Fruit fly (Drosophila melanogaster) whole organism, embryonic: ENCODE measurements around the gene CycC.

ENCODE experiments used
- Awh ChIP-seq: fragments of 200-800 bp; sonication (Bioruptor generic); IDR thresholded peaks from 2 replicates; pipeline ENCODE4, ENCODE4 v1.3.6; 2022; ENCODE audit warnings: missing biosample characterization, missing genetic modification characterization
- B-H2 ChIP-seq: fragments of 200-800 bp; sonication (Bioruptor generic); optimal IDR thresholded peaks from 2 replicates; lab custom pipeline; 2018; ENCODE audit warnings: missing biosample characterization, mild to moderate bottlenecking, missing genetic modification characterization
- CG10267 ChIP-seq: fragments of 200-800 bp; sonication (Bioruptor generic); optimal IDR thresholded peaks from 2 replicates; lab custom pipeline; 2018; ENCODE audit warnings: missing biosample characterization, mild to moderate bottlenecking, missing genetic modification characterization, moderate library complexity
- CG10654 ChIP-seq: fragments of 200-800 bp; sonication (Bioruptor generic); optimal IDR thresholded peaks from 2 replicates; lab custom pipeline; 2016; ENCODE audit warnings: missing biosample characterization, missing genetic modification characterization
- CG12219 ChIP-seq: fragments of 200-800 bp; sonication (Bioruptor generic); optimal IDR thresholded peaks from 3 replicates; lab custom pipeline; 2018; ENCODE audit warnings: missing biosample characterization, mild to moderate bottlenecking, missing genetic modification characterization
- CG12769 ChIP-seq: fragments of 200-800 bp; sonication (Bioruptor generic); optimal IDR thresholded peaks from 2 replicates; lab custom pipeline; 2019; ENCODE audit warnings: missing biosample characterization, mild to moderate bottlenecking, missing genetic modification characterization, moderate library complexity
- CG15011 ChIP-seq: fragments of 200-800 bp; sonication (Bioruptor generic); optimal IDR thresholded peaks from 3 replicates; lab custom pipeline; 2018; ENCODE audit warnings: missing biosample characterization, mild to moderate bottlenecking, missing genetic modification characterization
- CG17328 ChIP-seq: fragments of 200-800 bp; sonication (Bioruptor generic); IDR thresholded peaks from 2 replicates; pipeline ENCODE4 v1.3.6; 2022; ENCODE audit warnings: missing biosample characterization, missing genetic modification characterization
- CG17359 ChIP-seq: fragments of 200-800 bp; sonication (Bioruptor generic); optimal IDR thresholded peaks from 3 replicates; lab custom pipeline; 2018; ENCODE audit warnings: missing biosample characterization, mild to moderate bottlenecking, missing genetic modification characterization, moderate library complexity
- CG18476 ChIP-seq: fragments of 200-800 bp; sonication (Bioruptor generic); optimal IDR thresholded peaks from 2 replicates; lab custom pipeline; 2016; ENCODE audit warnings: missing biosample characterization, mild to moderate bottlenecking, missing genetic modification characterization
- CG2129 ChIP-seq: fragments of 200-800 bp; sonication (Bioruptor generic); IDR thresholded peaks from 2 replicates; pipeline ENCODE4 v1.3.6; 2022; ENCODE audit warnings: missing biosample characterization, missing genetic modification characterization; ENCODE audit not compliant: partially characterized antibody
- CG32532 ChIP-seq: fragments of 200-800 bp; sonication (Bioruptor generic); IDR thresholded peaks from 2 replicates; pipeline ENCODE4 v1.3.6; 2022; ENCODE audit warnings: missing biosample characterization, missing genetic modification characterization
- CG3726 ChIP-seq: fragments of 200-800 bp; sonication (Bioruptor generic); IDR thresholded peaks from 3 replicates; pipeline ENCODE4, ENCODE4 v1.3.6; 2022; ENCODE audit warnings: missing biosample characterization, missing genetic modification characterization
- CG3847 ChIP-seq: fragments of 200-800 bp; sonication (Bioruptor generic); IDR thresholded peaks from 2 replicates; pipeline ENCODE4 v1.3.6; 2022; ENCODE audit warnings: missing biosample characterization, missing genetic modification characterization
- CG4820 ChIP-seq: fragments of 200-800 bp; sonication (Bioruptor generic); optimal IDR thresholded peaks from 3 replicates; lab custom pipeline; 2016; ENCODE audit warnings: missing biosample characterization, missing genetic modification characterization
- CG6254 ChIP-seq: fragments of 200-800 bp; sonication (Bioruptor generic); optimal IDR thresholded peaks from 3 replicates; lab custom pipeline; 2017; ENCODE audit warnings: mild to moderate bottlenecking, missing biosample characterization, missing genetic modification reagents, missing genetic modification characterization
- CG6683 ChIP-seq: fragments of 200-800 bp; sonication (Bioruptor generic); optimal IDR thresholded peaks from 2 replicates; lab custom pipeline; 2017; ENCODE audit warnings: missing biosample characterization, mild to moderate bottlenecking, missing genetic modification characterization, missing genetic modification reagents
- CG6689 ChIP-seq: fragments of 200-800 bp; sonication (Bioruptor generic); IDR thresholded peaks from 2 replicates; pipeline ENCODE4 v1.3.6; 2022; ENCODE audit warnings: missing biosample characterization, missing genetic modification characterization
- CG9215 ChIP-seq: fragments of 200-800 bp; sonication (Bioruptor generic); IDR thresholded peaks from 2 replicates; pipeline ENCODE4 v1.3.6; 2022; ENCODE audit warnings: missing biosample characterization, missing genetic modification characterization
- CG9609 ChIP-seq: fragments of 200-800 bp; sonication (Bioruptor generic); optimal IDR thresholded peaks from 3 replicates; lab custom pipeline; 2016; ENCODE audit warnings: missing biosample characterization, missing genetic modification characterization
- D19B ChIP-seq: fragments of 200-800 bp; sonication (Bioruptor generic); optimal IDR thresholded peaks from 2 replicates; lab custom pipeline; 2017; ENCODE audit warnings: missing biosample characterization, mild to moderate bottlenecking, missing genetic modification characterization
- Dad ChIP-seq: fragments of 200-800 bp; sonication (Bioruptor generic); optimal IDR thresholded peaks from 3 replicates; lab custom pipeline; 2016; ENCODE audit warnings: missing biosample characterization, missing genetic modification characterization
- Deaf1 ChIP-seq: fragments of 200-800 bp; optimal IDR thresholded peaks from 3 replicates; lab custom pipeline; 2019; ENCODE audit warnings: missing biosample characterization, mild to moderate bottlenecking, missing genetic modification characterization, moderate library complexity
- Fer3 ChIP-seq: fragments of 200-800 bp; sonication (Bioruptor generic); optimal IDR thresholded peaks from 2 replicates; lab custom pipeline; 2018; ENCODE audit warnings: missing biosample characterization, mild to moderate bottlenecking, missing genetic modification characterization, moderate library complexity
- HLH54F ChIP-seq: fragments of 200-800 bp; sonication (Bioruptor generic); optimal IDR thresholded peaks from 3 replicates; lab custom pipeline; 2016; ENCODE audit warnings: missing biosample characterization, missing genetic modification characterization
- Kr ChIP-seq: fragments of 200-800 bp; sonication (Bioruptor generic); optimal IDR thresholded peaks from 2 replicates; lab custom pipeline; 2017; ENCODE audit warnings: missing biosample characterization, mild to moderate bottlenecking, missing genetic modification characterization
- MESR4 ChIP-seq: fragments of 200-800 bp; sonication (Bioruptor generic); optimal IDR thresholded peaks from 2 replicates; lab custom pipeline; 2018; ENCODE audit warnings: missing biosample characterization, mild to moderate bottlenecking, missing genetic modification characterization, moderate library complexity
- NC2β ChIP-seq: fragments of 200-800 bp; sonication (Bioruptor generic); optimal IDR thresholded peaks from 2 replicates; lab custom pipeline; 2016; ENCODE audit warnings: missing biosample characterization, missing genetic modification characterization
- Pdp1 ChIP-seq, 2 experiments: fragments of 200-800 bp; sonication (Bioruptor generic); optimal IDR thresholded peaks; 3 replicates each; lab custom pipeline; 2016; ENCODE audit warnings: missing biosample characterization in 2 of 2, missing genetic modification characterization in 2 of 2, mild to moderate bottlenecking in 1 of 2, moderate library complexity in 1 of 2
- Six4 ChIP-seq: fragments of 200-800 bp; sonication (Bioruptor generic); optimal IDR thresholded peaks from 2 replicates; lab custom pipeline; 2016; ENCODE audit warnings: missing biosample characterization, missing genetic modification characterization
- Taf1 ChIP-seq: fragments of 200-800 bp; sonication (Bioruptor generic); IDR thresholded peaks from 2 replicates; pipeline ENCODE4 v1.3.6; 2022; ENCODE audit warnings: missing biosample characterization, missing genetic modification characterization
- btn ChIP-seq: fragments of 200-800 bp; sonication (Bioruptor generic); optimal IDR thresholded peaks from 2 replicates; lab custom pipeline; 2016; ENCODE audit warnings: missing biosample characterization, missing genetic modification characterization
- cad ChIP-seq: fragments of >200 bp; optimal IDR thresholded peaks from 2 replicates; lab custom pipeline; 2017; ENCODE audit warnings: missing biosample characterization, missing genetic modification characterization
- danr ChIP-seq: fragments of 200-800 bp; sonication (Bioruptor generic); IDR thresholded peaks from 2 replicates; pipeline ENCODE4 v1.3.6; 2022; ENCODE audit warnings: missing biosample characterization, missing genetic modification characterization
- ftz-f1 ChIP-seq: fragments of 200-800 bp; sonication (Bioruptor generic); optimal IDR thresholded peaks from 2 replicates; lab custom pipeline; 2016; ENCODE audit warnings: missing biosample characterization, missing genetic modification characterization
- gcm ChIP-seq: fragments of 200-800 bp; sonication (Bioruptor generic); optimal IDR thresholded peaks from 2 replicates; lab custom pipeline; 2019; ENCODE audit warnings: missing biosample characterization, mild to moderate bottlenecking, missing genetic modification characterization, moderate library complexity
- gem ChIP-seq: fragments of 200-800 bp; sonication (Bioruptor generic); optimal IDR thresholded peaks from 2 replicates; lab custom pipeline; 2019; ENCODE audit warnings: missing biosample characterization, mild to moderate bottlenecking, missing genetic modification characterization, moderate library complexity
- kah ChIP-seq: fragments of 200-800 bp; sonication (Bioruptor generic); optimal IDR thresholded peaks from 2 replicates; lab custom pipeline; 2018; ENCODE audit warnings: missing biosample characterization, mild to moderate bottlenecking, missing genetic modification characterization
- lmd ChIP-seq: fragments of 200-800 bp; sonication (Bioruptor generic); IDR thresholded peaks from 2 replicates; pipeline ENCODE4 v1.3.6; 2022; ENCODE audit warnings: missing biosample characterization, missing genetic modification characterization
- maf-S ChIP-seq: fragments of 200-800 bp; sonication (Bioruptor generic); optimal IDR thresholded peaks from 2 replicates; lab custom pipeline; 2016; ENCODE audit warnings: missing biosample characterization, missing genetic modification characterization
- mld ChIP-seq: fragments of 200-800 bp; sonication (Bioruptor generic); IDR thresholded peaks from 3 replicates; pipeline ENCODE4 v1.3.6; 2022; ENCODE audit warnings: missing biosample characterization, missing genetic modification characterization; ENCODE audit not compliant: partially characterized antibody
- sd ChIP-seq: fragments of 200-800 bp; sonication (Bioruptor generic); optimal IDR thresholded peaks from 3 replicates; lab custom pipeline; 2018; ENCODE audit warnings: missing biosample characterization, mild to moderate bottlenecking, missing genetic modification characterization, moderate library complexity
- slou ChIP-seq: fragments of 200-800 bp; sonication (Bioruptor generic); optimal IDR thresholded peaks from 3 replicates; lab custom pipeline; 2016; ENCODE audit warnings: missing biosample characterization, missing genetic modification characterization
- slp2 ChIP-seq: fragments of 200-800 bp; sonication (Bioruptor generic); optimal IDR thresholded peaks from 2 replicates; lab custom pipeline; 2016; ENCODE audit warnings: missing biosample characterization, missing genetic modification characterization
- sna ChIP-seq: fragments of 200-800 bp; sonication (Bioruptor generic); IDR thresholded peaks from 2 replicates; pipeline ENCODE4 v1.3.6; 2022; ENCODE audit warnings: missing biosample characterization, missing genetic modification characterization; ENCODE audit not compliant: partially characterized antibody
- tin ChIP-seq: fragments of 200-800 bp; sonication (Bioruptor generic); optimal IDR thresholded peaks from 3 replicates; lab custom pipeline; 2016; ENCODE audit warnings: missing biosample characterization, missing genetic modification characterization
- twi ChIP-seq: fragments of 200-800 bp; optimal IDR thresholded peaks from 2 replicates; lab custom pipeline; 2019; ENCODE audit warnings: missing biosample characterization, mild to moderate bottlenecking, missing genetic modification characterization, moderate library complexity
- unc-4 ChIP-seq: fragments of 200-800 bp; sonication (Bioruptor generic); IDR thresholded peaks from 2 replicates; pipeline ENCODE4 v1.3.6; 2022; ENCODE audit warnings: missing biosample characterization, missing genetic modification characterization; ENCODE audit not compliant: partially characterized antibody

The CycC gene

DNA sequence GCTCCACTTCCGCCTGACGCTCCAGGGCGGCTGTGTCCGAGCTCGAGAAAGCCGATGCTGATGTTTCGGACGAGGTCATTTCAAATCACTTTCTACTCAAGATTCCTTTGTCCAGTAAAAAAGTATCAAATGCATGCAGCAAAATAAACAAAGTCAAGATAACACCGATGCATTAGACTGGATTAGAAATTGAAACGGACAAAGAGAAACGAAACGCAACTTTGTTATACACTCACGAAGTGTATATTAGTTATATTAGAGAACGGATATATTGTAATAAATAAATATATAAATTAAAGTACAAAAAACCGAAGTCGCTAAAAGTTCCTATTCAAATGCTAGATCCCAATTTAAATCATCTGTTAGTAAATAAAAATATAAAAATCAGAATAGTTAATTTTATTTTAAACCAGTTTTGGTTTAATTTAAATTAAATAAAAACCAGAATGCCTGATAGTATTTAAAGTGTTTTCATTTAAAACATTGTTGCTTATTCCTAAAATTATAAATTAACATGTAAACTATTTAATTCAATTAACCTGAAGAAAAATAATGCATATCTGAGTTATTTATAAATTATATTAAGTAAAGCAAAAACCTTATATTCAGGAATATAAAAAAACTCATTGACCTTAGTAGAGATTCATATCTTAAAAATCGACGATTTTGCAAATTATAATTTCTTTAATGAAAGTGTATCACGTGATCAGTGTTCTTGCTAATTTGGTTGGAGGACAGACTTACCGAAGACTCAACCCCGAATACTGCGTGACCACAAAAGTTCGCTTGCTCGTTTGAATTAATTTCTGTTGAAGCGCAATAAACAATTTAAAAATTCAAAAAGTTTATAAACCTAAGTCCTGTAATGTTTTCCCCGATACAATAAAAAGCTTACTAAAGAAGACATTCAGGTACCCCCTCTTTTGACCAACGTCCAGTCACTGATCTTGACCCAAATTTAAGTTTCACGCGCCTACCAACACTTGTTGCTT is 4.1 kb upstream of the CycC start, which contains the start of gene Dph2 (continued):
- peak; percentile 32 for TF ChIP-seq CG4820 (GFP tag; lab: Kevin White, UChicago)
- peak; percentile 63 for TF ChIP-seq CG9215 (GFP tag; lab: Robert Waterston, UW)
- TF ChIP-seq Dad (GFP tag; lab: Kevin White, UChicago), result peak; percentile 19
- TF ChIP-seq maf-S (GFP tag; lab: Kevin White, UChicago), result peak; percentile 14
- peak; percentile 26 to 39 for TF ChIP-seq Pdp1 (GFP tag; optimal IDR thresholded peaks at IDR 0.05; lab: Kevin White, UChicago)
- no peak for TF ChIP-seq sd
- TF ChIP-seq gem, result peak; percentile 92
- TF ChIP-seq unc-4 (GFP tag; lab: Robert Waterston, UW), result no peak
- peak; percentile 23 for TF ChIP-seq slp2 (GFP tag; lab: Kevin White, UChicago)
- peak; percentile 43 for TF ChIP-seq tin (GFP tag; lab: Kevin White, UChicago)
- no peak for TF ChIP-seq Deaf1 (tag; lab: Kevin White, UChicago)
- peak; percentile 89 for TF ChIP-seq CG17328
- peak; percentile 50 for TF ChIP-seq B-H2 (GFP tag; lab: Kevin White, UChicago)
- no peak for TF ChIP-seq CG12769 (tag; lab: Kevin White, UChicago)
- TF ChIP-seq CG18476 (GFP tag; lab: Kevin White, UChicago), result no peak
- TF ChIP-seq kah (GFP tag; lab: Kevin White, UChicago), result peak; percentile 50
- TF ChIP-seq slou, result no peak
- TF ChIP-seq Kr (GFP tag; lab: Kevin White, UChicago), result no peak
- peak; percentile 80 for TF ChIP-seq lmd (GFP tag; lab: Robert Waterston, UW)
- TF ChIP-seq NC2β, result no peak
- peak; percentile 83 for TF ChIP-seq gcm (GFP tag; lab: Kevin White, UChicago)
- peak; percentile 84 for TF ChIP-seq Fer3 (tag; lab: Kevin White, UChicago)
- peak; percentile 72 for TF ChIP-seq MESR4 (GFP tag; lab: Kevin White, UChicago)
- peak; percentile 75 for TF ChIP-seq CG3847 (GFP tag; lab: Robert Waterston, UW)
- TF ChIP-seq danr (GFP tag; lab: Robert Waterston, UW), result peak; percentile 47; the same call in 1 of the 2 replicates
- TF ChIP-seq Six4 (GFP tag; lab: Kevin White, UChicago), result peak; percentile 44
- TF ChIP-seq CG10654 (GFP tag; lab: Kevin White, UChicago), result peak; percentile 23
- no peak for TF ChIP-seq mld (GFP tag; lab: Robert Waterston, UW)
- TF ChIP-seq CG15011 (GFP tag; lab: Kevin White, UChicago), result no peak
- no peak for TF ChIP-seq D19B (GFP tag; lab: Kevin White, UChicago)
- no peak for TF ChIP-seq CG12219 (GFP tag; lab: Kevin White, UChicago)
- TF ChIP-seq twi (tag; lab: Kevin White, UChicago), result peak; percentile 39
- peak; percentile 81 for TF ChIP-seq Awh (GFP tag; lab: Robert Waterston, UW)
- peak; percentile 39 for TF ChIP-seq CG6683 (GFP tag; lab: Kevin White, UChicago)
- peak; percentile 92 for TF ChIP-seq CG32532
- TF ChIP-seq CG6689, result peak; percentile 75
- TF ChIP-seq CG17359 (tag; lab: Kevin White, UChicago), result peak; percentile 82
- TF ChIP-seq btn (GFP tag; lab: Kevin White, UChicago), result no peak
- TF ChIP-seq CG3726 (GFP tag; lab: Robert Waterston, UW), result no peak; the same call in 2 of the 3 replicates
- peak; percentile 22 for TF ChIP-seq HLH54F
- TF ChIP-seq CG6254 (GFP tag; lab: Kevin White, UChicago), result no peak
- peak; percentile 18; the same call in 1 of the 2 replicates for TF ChIP-seq Taf1 (GFP tag; lab: Robert Waterston, UW)
- TF ChIP-seq ftz-f1 (GFP tag; lab: Kevin White, UChicago), result peak; percentile 92
- no peak for TF ChIP-seq sna
- TF ChIP-seq CG2129 (GFP tag; lab: Robert Waterston, UW), result no peak
- TF ChIP-seq CG9609 (GFP tag; lab: Kevin White, UChicago), result peak; percentile 3
- TF ChIP-seq CG10267 (tag; lab: Kevin White, UChicago), result peak; percentile 83
- TF ChIP-seq cad, result peak; percentile 4
